Fruit fly (Drosophila melanogaster): ENCODE results near the gene CG11755.
A peak's percentile ranks its signal among the peaks of the same experiment; 100 is the strongest.

Gene CG11755

dm6 chr3R:8650741-8651140 lies 26.0 kb upstream of the CG11755 start, which contains the start of the genes Mkk4 and SLIRP2 (continued):
- TF ChIP-seq eve (GFP tag; optimal IDR thresholded peaks at IDR 0.05) (peak in 1 of 2 experiments; percentile 7), CG14965 (GFP tag; optimal IDR thresholded peaks at IDR 0.05; ENCODE audit: borderline replicate concordance) (peak; percentile 89), CG13894 (tag; optimal IDR thresholded peaks at IDR 0.05) (peak; percentile 98), CG15479 (GFP tag; optimal IDR thresholded peaks at IDR 0.05) (peak; percentile 74), CG32532 (GFP tag; IDR thresholded peaks at IDR 0.05) (peak; percentile 99), ham (GFP tag; IDR thresholded peaks at IDR 0.05) (peak; percentile 97), klu (GFP tag; IDR thresholded peaks at IDR 0.05) (peak; percentile 98), CG10431 (GFP tag; optimal IDR thresholded peaks at IDR 0.05) (peak; percentile 96), NFAT (GFP tag; IDR thresholded peaks at IDR 0.05) (peak; percentile 98), CG7928 (GFP tag; optimal IDR thresholded peaks at IDR 0.05) (peak; percentile 98), bcd (GFP tag; optimal IDR thresholded peaks at IDR 0.05) (peak; percentile 99), Taf1 (GFP tag; IDR thresholded peaks at IDR 0.05) (peak; percentile 98), CG12769 (tag; optimal IDR thresholded peaks at IDR 0.05) (peak; percentile 97), pros (GFP tag; optimal IDR thresholded peaks at IDR 0.05) (peak; percentile 73), Dll (GFP tag; IDR thresholded peaks at IDR 0.05; ENCODE audit: partially characterized antibody) (peak; percentile 89), D (optimal IDR thresholded peaks at IDR 0.05) (no peak), D (GFP tag; optimal IDR thresholded peaks at IDR 0.05) (peak; percentile 98), ara (GFP tag; IDR thresholded peaks at IDR 0.05) (peak; percentile 98), CG18764 (GFP tag; optimal IDR thresholded peaks at IDR 0.05) (peak; percentile 98), CG17361 (GFP tag; IDR thresholded peaks at IDR 0.05) (peak; percentile 100), CG9932 (GFP tag; IDR thresholded peaks at IDR 0.05) (peak; percentile 99), CG12659 (GFP tag; optimal IDR thresholded peaks at IDR 0.05) (peak; percentile 99), CG12104 (GFP tag; optimal IDR thresholded peaks at IDR 0.05) (peak; percentile 99), tin (GFP tag; optimal IDR thresholded peaks at IDR 0.05) (peak; percentile 99), Atf6 (GFP tag; IDR thresholded peaks at IDR 0.05) (peak; percentile 99), Six4 (GFP tag; optimal IDR thresholded peaks at IDR 0.05) (peak; percentile 99), CG2889 (GFP tag; IDR thresholded peaks at IDR 0.05) (peak; percentile 98), tna (GFP tag; IDR thresholded peaks at IDR 0.05; ENCODE audit: partially characterized antibody) (peak; percentile 83), stwl (tag; optimal IDR thresholded peaks at IDR 0.05) (peak; percentile 90), Pdp1 (GFP tag; optimal IDR thresholded peaks at IDR 0.05) (peak; percentile 99), E2f2 (GFP tag; IDR thresholded peaks at IDR 0.05) (peak; percentile 88), hth (optimal IDR thresholded peaks at IDR 0.05) (no peak), en (GFP tag; optimal IDR thresholded peaks at IDR 0.05) (peak; percentile 97), CG18619 (GFP tag; optimal IDR thresholded peaks at IDR 0.05) (peak; percentile 99), D19A (tag; optimal IDR thresholded peaks at IDR 0.05) (peak; percentile 96), CG34224 (GFP tag; IDR thresholded peaks at IDR 0.05; ENCODE audit: partially characterized antibody) (peak; percentile 74), CG11560 (tag; IDR thresholded peaks at IDR 0.05) (peak; percentile 94), CG7372 (GFP tag; IDR thresholded peaks at IDR 0.05) (peak; percentile 99), CG18476 (GFP tag; optimal IDR thresholded peaks at IDR 0.05) (peak; percentile 99), Side (GFP tag; optimal IDR thresholded peaks at IDR 0.05) (peak; percentile 99), toy (GFP tag; IDR thresholded peaks at IDR 0.05) (peak; percentile 96), CG11456 (GFP tag; IDR thresholded peaks at IDR 0.05) (peak; percentile 99), HLH4C (GFP tag; IDR thresholded peaks at IDR 0.05; ENCODE audit: partially characterized antibody) (peak; percentile 80), HHEX (GFP tag; optimal IDR thresholded peaks at IDR 0.05) (peak; percentile 98), B-H1 (GFP tag; IDR thresholded peaks at IDR 0.05) (peak; percentile 98), CG13287 (GFP tag; IDR thresholded peaks at IDR 0.05; ENCODE audit: partially characterized antibody) (peak; percentile 89)

Measured in whole organism, embryonic.